Fruit fly (Drosophila melanogaster) whole organism: ENCODE measurements around the gene IntS12.

Experiments used
- CG8478 ChIP-seq: fragments of >200 bp; optimal IDR thresholded peaks from 2 replicates; lab custom pipeline; 2018; ENCODE audit warnings: inconsistent platforms
- Dll ChIP-seq: fragments of >200 bp; optimal IDR thresholded peaks from 2 replicates; lab custom pipeline; 2017
- EcR ChIP-seq, 2 experiments: fragments of >200 bp; optimal IDR thresholded peaks; 2 replicates each; lab custom pipeline; 2017; ENCODE audit warnings: missing biosample characterization in 2 of 2, missing genetic modification characterization in 2 of 2, missing genetic modification reagents in 2 of 2
- pan ChIP-seq: fragments of >200 bp; optimal IDR thresholded peaks from 2 replicates; lab custom pipeline; 2017
- psq ChIP-seq: fragments of >200 bp; optimal IDR thresholded peaks from 2 replicates; lab custom pipeline; 2017
- usp ChIP-seq: fragments of >200 bp; optimal IDR thresholded peaks from 2 replicates; lab custom pipeline; 2017; ENCODE audit warnings: missing biosample characterization, missing genetic modification characterization, mixed read lengths

dm6 chr3R:26897302-26897701, 34.1 kb downstream of the IntS12 start:
- TF ChIP-seq CG8478 (lab: Kevin White, UChicago) (no peak), usp (GFP tag; lab: Kevin White, UChicago) (no peak), psq (lab: Kevin White, UChicago) (no peak), pan (lab: Kevin White, UChicago) (no peak), Dll (lab: Kevin White, UChicago) (no peak), EcR (GFP tag; optimal IDR thresholded peaks at IDR 0.05; lab: Kevin White, UChicago) (no peak)
